Worm (Caenorhabditis elegans): ENCODE data around the gene sdz-36.

- no peak for TF ChIP-seq snpc-4 (tag; optimal IDR thresholded peaks at IDR 0.05)
- TF ChIP-seq ceh-43 (GFP tag; optimal IDR thresholded peaks at IDR 0.05): no peak
- TF ChIP-seq blmp-1 (tag; optimal IDR thresholded peaks at IDR 0.05): no peak
- no peak for TF ChIP-seq tbx-8 (GFP tag; optimal IDR thresholded peaks at IDR 0.05)
- TF ChIP-seq elt-3 (tag; optimal IDR thresholded peaks at IDR 0.05): no peak
- no peak for TF ChIP-seq nhr-28 (tag; optimal IDR thresholded peaks at IDR 0.05)
- TF ChIP-seq unc-120 (tag; optimal IDR thresholded peaks at IDR 0.05; ENCODE audit: poor library complexity, severe bottlenecking): no peak
- no peak for TF ChIP-seq lin-13 (tag; optimal IDR thresholded peaks at IDR 0.05)
These were observed 15.2 kb upstream of the sdz-36 start, which contains the start of gene nhr-34 for ce11 chrIV:9675572-9675971.

Data from whole organism, mixed stage, embryonic.